Worm (Caenorhabditis elegans) whole organism, L4 larva: ENCODE data around the gene srx-137.

ENCODE experiments used
- R02D3.7 ChIP-seq: fragments of 150-350 bp; sonication (generic microtip); optimal IDR thresholded peaks from 3 replicates; lab custom pipeline; 2014; ENCODE audit warnings: missing biosample characterization, missing genetic modification characterization
- ZK337.2 ChIP-seq: fragments of 200-800 bp; sonication (Bioruptor generic); IDR thresholded peaks from 2 replicates; pipeline ENCODE4 v1.3.6; 2022; ENCODE audit warnings: missing genetic modification reagents, missing genetic modification characterization, missing compliant biosample characterization
- aha-1 ChIP-seq: fragments of 150-350 bp; peaks from one replicate; lab custom pipeline; 2014; ENCODE audit warnings: missing biosample characterization, missing genetic modification characterization
- attf-4 ChIP-seq: sonication (generic microtip); optimal IDR thresholded peaks from 3 replicates; lab custom pipeline; 2017; ENCODE audit warnings: missing biosample characterization, missing genetic modification characterization
- ceh-20 ChIP-seq: fragments of 200-800 bp; sonication (Bioruptor generic); IDR thresholded peaks from 2 replicates; pipeline ENCODE4 v1.3.6; 2022; ENCODE audit warnings: missing genetic modification reagents, missing genetic modification characterization, missing compliant biosample characterization
- ceh-44 ChIP-seq: fragments of 200-800 bp; sonication (Bioruptor generic); IDR thresholded peaks from 2 replicates; pipeline ENCODE4 v1.3.6; 2022; ENCODE audit warnings: missing genetic modification reagents, missing genetic modification characterization, missing compliant biosample characterization
- ces-1 ChIP-seq: fragments of 150-350 bp; sonication (generic microtip); optimal IDR thresholded peaks from 4 replicates; lab custom pipeline; 2014; ENCODE audit warnings: missing biosample characterization, missing genetic modification reagents, missing genetic modification characterization
- daf-16 ChIP-seq, 3 experiments: sonication (generic microtip); optimal IDR thresholded peaks; 2 replicates each; lab custom pipeline; 2016 to 2017; ENCODE audit warnings: missing genetic modification characterization in 3 of 3, missing genetic modification reagents in 3 of 3, mild to moderate bottlenecking in 2 of 3, missing compliant biosample characterization in 2 of 3, missing biosample characterization in 1 of 3, moderate library complexity in 1 of 3
- daf-19 ChIP-seq: fragments of 200-800 bp; sonication (Bioruptor generic); conservative IDR thresholded peaks from 2 replicates; pipeline ENCODE4 v1.3.6; 2022; ENCODE audit warnings: missing genetic modification characterization, missing compliant biosample characterization
- dmd-6 ChIP-seq: fragments of 200-800 bp; sonication (Bioruptor generic); IDR thresholded peaks from 2 replicates; pipeline ENCODE4 v1.3.6; 2022; ENCODE audit warnings: missing genetic modification reagents, missing genetic modification characterization, missing compliant biosample characterization
- duxl-1 ChIP-seq: sonication (generic microtip); optimal IDR thresholded peaks from 2 replicates; lab custom pipeline; 2016; ENCODE audit warnings: mild to moderate bottlenecking, missing genetic modification characterization, moderate library complexity, missing compliant biosample characterization; ENCODE audit not compliant: poor library complexity
- dve-1 ChIP-seq: sonication (generic microtip); optimal IDR thresholded peaks from 2 replicates; lab custom pipeline; 2017; ENCODE audit warnings: antibody characterized with exemption, mild to moderate bottlenecking, missing genetic modification characterization, missing compliant biosample characterization; ENCODE audit not compliant: insufficient read depth
- egl-27 ChIP-seq: sonication (generic microtip); optimal IDR thresholded peaks from 3 replicates; lab custom pipeline; 2017; ENCODE audit warnings: missing biosample characterization, missing genetic modification reagents, missing genetic modification characterization
- hlh-11 ChIP-seq: fragments of 200-800 bp; sonication (Bioruptor generic); optimal IDR thresholded peaks from 2 replicates; lab custom pipeline; 2018; ENCODE audit warnings: mild to moderate bottlenecking, missing genetic modification characterization, missing compliant biosample characterization
- hlh-30 ChIP-seq: sonication (generic microtip); optimal IDR thresholded peaks from 2 replicates; lab custom pipeline; 2017; ENCODE audit warnings: antibody characterized with exemption, mild to moderate bottlenecking, missing genetic modification characterization, missing compliant biosample characterization; ENCODE audit not compliant: insufficient read depth
- lin-1 ChIP-seq: fragments of 200-800 bp; sonication (Bioruptor generic); IDR thresholded peaks from 2 replicates; pipeline ENCODE4 v1.3.6; 2022; ENCODE audit warnings: missing genetic modification reagents, missing genetic modification characterization, missing compliant biosample characterization
- lin-13 ChIP-seq: fragments of 150-350 bp; optimal IDR thresholded peaks from 2 replicates; lab custom pipeline; 2014; ENCODE audit warnings: missing biosample characterization, missing genetic modification reagents, missing genetic modification characterization
- mdl-1 ChIP-seq, 2 experiments: fragments of 150-350 bp in 1 of 2; sonication (generic microtip) in 1 of 2; optimal IDR thresholded peaks; 2 replicates each; lab custom pipeline; 2014 to 2017; ENCODE audit warnings: missing biosample characterization in 2 of 2, missing genetic modification characterization in 2 of 2
- mdt-29 ChIP-seq: fragments of 200-800 bp; sonication (Bioruptor generic); IDR thresholded peaks from 2 replicates; pipeline ENCODE4 v1.3.6; 2022; ENCODE audit warnings: missing genetic modification reagents, missing genetic modification characterization, missing compliant biosample characterization
- mep-1 ChIP-seq: fragments of 150-350 bp; sonication (generic microtip); optimal IDR thresholded peaks from 3 replicates; lab custom pipeline; 2014; ENCODE audit warnings: missing biosample characterization, missing genetic modification characterization
- mes-2 ChIP-seq: sonication (generic microtip); optimal IDR thresholded peaks from 2 replicates; lab custom pipeline; 2016; ENCODE audit warnings: missing genotype, mild to moderate bottlenecking, missing genetic modification characterization, missing compliant biosample characterization; ENCODE audit not compliant: poor library complexity, severe bottlenecking
- mxl-3 ChIP-seq: fragments of 200-800 bp; sonication (Bioruptor generic); optimal IDR thresholded peaks from 2 replicates; lab custom pipeline; 2018; ENCODE audit warnings: mild to moderate bottlenecking, missing genetic modification characterization, missing compliant biosample characterization
- nhr-10 ChIP-seq: fragments of 150-350 bp; optimal IDR thresholded peaks from 2 replicates; lab custom pipeline; 2014; ENCODE audit warnings: missing biosample characterization, missing genetic modification characterization
- nhr-111 ChIP-seq: fragments of 200-800 bp; sonication (Bioruptor generic); optimal IDR thresholded peaks from 2 replicates; lab custom pipeline; 2018; ENCODE audit warnings: mild to moderate bottlenecking, missing genetic modification characterization, missing compliant biosample characterization
- nhr-28 ChIP-seq: fragments of 150-350 bp; optimal IDR thresholded peaks from 2 replicates; lab custom pipeline; 2014; ENCODE audit warnings: missing biosample characterization, missing genetic modification characterization
- nhr-48 ChIP-seq: sonication (generic microtip); optimal IDR thresholded peaks from 2 replicates; lab custom pipeline; 2016; ENCODE audit warnings: mild to moderate bottlenecking, missing genetic modification characterization, missing compliant biosample characterization
- nhr-6 ChIP-seq: fragments of 150-350 bp; optimal IDR thresholded peaks from 2 replicates; lab custom pipeline; 2014; ENCODE audit warnings: missing biosample characterization, missing genetic modification characterization
- nhr-77 ChIP-seq: fragments of 150-350 bp; optimal IDR thresholded peaks from 2 replicates; lab custom pipeline; 2014; ENCODE audit warnings: missing biosample characterization, missing genetic modification characterization
- php-3 ChIP-seq: fragments of 200-800 bp; sonication (Bioruptor generic); IDR thresholded peaks from 2 replicates; pipeline ENCODE4 v1.3.6; 2022; ENCODE audit warnings: missing genetic modification reagents, missing genetic modification characterization, missing compliant biosample characterization
- pqm-1 ChIP-seq: sonication (generic microtip); optimal IDR thresholded peaks from 2 replicates; lab custom pipeline; 2017; ENCODE audit warnings: missing biosample characterization, missing genetic modification characterization
- saeg-2 ChIP-seq: fragments of 200-800 bp; sonication (Bioruptor generic); IDR thresholded peaks from 2 replicates; pipeline ENCODE4 v1.3.6; 2022; ENCODE audit warnings: missing genetic modification reagents, missing genetic modification characterization, missing compliant biosample characterization
- snpc-1.2 ChIP-seq: fragments of 200-800 bp; sonication (Bioruptor generic); IDR thresholded peaks from 2 replicates; pipeline ENCODE4 v1.3.6; 2022; ENCODE audit warnings: missing genetic modification reagents, missing genetic modification characterization, missing compliant biosample characterization
- tag-97 ChIP-seq: fragments of 200-800 bp; sonication (Bioruptor generic); IDR thresholded peaks from 2 replicates; pipeline ENCODE4 v1.3.6; 2022; ENCODE audit warnings: missing genetic modification characterization, missing compliant biosample characterization
- tra-1 ChIP-seq: fragments of 200-800 bp; sonication (Bioruptor generic); IDR thresholded peaks from 2 replicates; pipeline ENCODE4 v1.3.6; 2022; ENCODE audit warnings: missing genetic modification reagents, missing genetic modification characterization, missing compliant biosample characterization
- unc-62 ChIP-seq, 3 experiments: fragments of 150-350 bp in 1 of 3; sonication (generic microtip); optimal IDR thresholded peaks in 2 of 3; peaks in 1 of 3; 1 replicate in 1 of 3; 2 replicates in 2 of 3; lab custom pipeline; 2014 to 2017; ENCODE audit warnings: missing biosample characterization in 3 of 3, missing genetic modification characterization in 3 of 3, missing genetic modification reagents in 3 of 3, missing genotype in 1 of 3
- zag-1 ChIP-seq: fragments of 150-350 bp; optimal IDR thresholded peaks from 2 replicates; lab custom pipeline; 2014; ENCODE audit warnings: missing biosample characterization, missing genetic modification characterization
- ztf-11 ChIP-seq: fragments of 150-350 bp; optimal IDR thresholded peaks from 2 replicates; lab custom pipeline; 2014; ENCODE audit warnings: missing biosample characterization, missing genetic modification characterization

The srx-137 gene

DNA sequence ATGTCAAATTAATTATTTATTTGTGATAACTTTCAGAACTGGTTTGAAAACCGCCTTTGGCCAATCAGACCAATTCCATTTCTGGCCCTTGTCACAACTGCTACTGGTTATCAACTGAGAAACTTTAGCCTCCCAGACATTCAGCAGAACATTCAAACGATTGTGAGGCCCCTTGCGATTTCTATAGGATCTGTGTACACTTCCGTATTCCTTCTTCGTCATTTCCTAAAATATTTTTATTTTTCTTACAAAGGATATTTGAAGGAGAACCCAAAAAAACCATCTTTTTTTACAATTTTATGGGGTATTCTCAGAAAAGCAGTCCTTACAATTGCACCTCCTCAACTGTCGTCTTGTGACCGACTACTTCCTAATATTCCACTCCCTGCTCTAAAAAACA, 10.7 kb downstream of the srx-137 start:
- TF ChIP-seq unc-62 (GFP tag; optimal IDR thresholded peaks at IDR 0.05 in 1 of 2; lab: Kevin White, UChicago) = peak in 1 of 2 experiments; percentile 94
- TF ChIP-seq unc-62 (tag; optimal IDR thresholded peaks at IDR 0.05; lab: Kevin White, UChicago) = no peak
- TF ChIP-seq R02D3.7 = no peak

DNA sequence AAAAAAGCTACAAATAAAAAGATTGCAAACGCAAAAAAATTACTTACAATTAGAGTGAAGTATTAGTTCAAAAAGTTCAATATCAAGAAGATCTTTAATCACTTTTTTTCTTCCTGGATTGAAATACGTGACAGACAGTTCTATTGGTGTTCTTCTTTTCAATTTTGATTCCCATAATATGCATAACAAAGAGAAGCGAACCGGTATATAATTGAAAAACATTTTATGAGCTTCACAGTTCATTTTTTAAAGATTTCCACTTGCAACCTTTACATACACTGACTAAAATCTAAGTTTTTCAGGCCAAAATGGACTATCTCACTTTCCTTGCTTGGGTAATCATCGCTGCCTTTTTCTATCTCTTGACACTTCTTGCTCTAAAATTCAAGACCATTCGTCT, 13.9 kb downstream of the srx-137 start, which contains the start of gene T22G5.1:
TSS of gene T22G5.1 (plus strand) at position 301 of the 400 bp plus-strand sequence.
- TF ChIP-seq R02D3.7 (no peak), nhr-28 (tag; lab: Kevin White, UChicago) (no peak)

DNA sequence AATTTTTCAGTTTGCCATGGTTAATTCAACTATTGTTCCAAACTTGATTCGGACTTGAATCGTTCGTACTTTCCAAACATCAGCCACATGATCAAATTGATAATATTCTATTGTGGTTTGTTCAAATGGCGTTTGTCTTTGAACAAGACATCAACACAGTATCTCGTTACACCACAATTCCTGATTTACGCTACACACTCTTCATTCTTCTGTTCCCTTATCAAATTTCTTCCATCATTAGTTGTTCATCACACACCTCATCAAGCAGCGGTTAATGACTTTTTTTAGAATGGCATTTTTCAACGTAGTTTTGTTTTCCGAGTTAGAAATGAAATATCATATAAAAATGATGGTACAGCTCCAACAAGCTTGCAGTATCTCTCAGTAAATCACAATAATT, 15.6 kb downstream of the srx-137 start:
- no peak for TF ChIP-seq mdt-29 (GFP tag; lab: Robert Waterston, UW)
- no peak for TF ChIP-seq tag-97 (GFP tag; lab: Robert Waterston, UW)
- peak in 1 of 2 experiments; percentile 98 for TF ChIP-seq unc-62 (GFP tag; optimal IDR thresholded peaks at IDR 0.05 in 1 of 2; lab: Kevin White, UChicago)
- TF ChIP-seq unc-62 (tag; optimal IDR thresholded peaks at IDR 0.05; lab: Kevin White, UChicago) = no peak
- TF ChIP-seq nhr-48 = peak; percentile 28
- peak; percentile 7 for TF ChIP-seq lin-13 (GFP tag; lab: Kevin White, UChicago)
- TF ChIP-seq pqm-1 (tag; lab: Kevin White, UChicago) = peak; percentile 61
- TF ChIP-seq ces-1 = no peak
- peak; percentile 24 for TF ChIP-seq mes-2 (tag; lab: Kevin White, UChicago)
- peak; percentile 53 for TF ChIP-seq mxl-3 (GFP tag; lab: Kevin White, UChicago)
- peak; percentile 65 for TF ChIP-seq nhr-77 (tag; lab: Kevin White, UChicago)
- TF ChIP-seq hlh-30 (tag; lab: Kevin White, UChicago) = peak; percentile 67
- peak; percentile 88 for TF ChIP-seq dve-1 (tag; lab: Kevin White, UChicago)
- peak in 1 of 2 experiments; percentile 71 for TF ChIP-seq mdl-1 (tag; optimal IDR thresholded peaks at IDR 0.05; lab: Kevin White, UChicago)
- TF ChIP-seq attf-4 (tag; lab: Kevin White, UChicago) = no peak
- TF ChIP-seq ceh-20 (GFP tag; lab: Robert Waterston, UW) = peak; percentile 12; the same call in 1 of the 2 replicates
- peak; percentile 82 for TF ChIP-seq dmd-6
- peak; percentile 70 for TF ChIP-seq nhr-6 (tag; lab: Kevin White, UChicago)
- peak; percentile 29 for TF ChIP-seq nhr-10
- TF ChIP-seq saeg-2 (GFP tag; lab: Robert Waterston, UW) = no peak
- peak; percentile 95 for TF ChIP-seq nhr-28 (tag; lab: Kevin White, UChicago)
- peak; percentile 80 for TF ChIP-seq hlh-11 (tag; lab: Kevin White, UChicago)
- no peak for TF ChIP-seq zag-1 (tag; lab: Kevin White, UChicago)
- TF ChIP-seq daf-16 (GFP tag; optimal IDR thresholded peaks at IDR 0.05; lab: Kevin White, UChicago) = no peak
- TF ChIP-seq daf-16 (tag; optimal IDR thresholded peaks at IDR 0.05; lab: Kevin White, UChicago) = peak; percentile 91

DNA sequence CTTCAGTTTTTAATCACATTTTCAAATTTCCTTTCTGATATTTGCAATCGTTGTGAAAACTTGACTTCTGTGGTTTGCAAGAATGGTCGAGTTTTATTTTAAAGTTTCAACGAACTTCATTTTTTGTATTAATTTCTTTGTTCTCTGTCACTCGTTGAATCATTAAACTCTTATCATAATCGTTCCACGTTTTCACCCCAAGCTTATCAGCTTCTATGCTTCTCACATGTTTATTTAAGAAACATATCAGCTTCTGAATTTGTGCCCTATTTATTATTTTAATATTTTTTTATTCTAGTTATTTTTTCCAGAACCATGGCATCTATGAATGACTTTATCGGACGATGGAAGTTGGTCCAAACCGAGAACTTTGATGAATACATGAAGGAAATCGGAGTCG, 16.6 kb downstream of the srx-137 start, which contains the start of gene lbp-7:
TSS of gene lbp-7 (plus strand) at position 312 of the 400 bp plus-strand sequence.
- TF ChIP-seq nhr-28 (tag; lab: Kevin White, UChicago) (peak; percentile 63), dve-1 (tag; lab: Kevin White, UChicago) (peak; percentile 49), nhr-111 (GFP tag; lab: Kevin White, UChicago) (no peak), mep-1 (tag; lab: Kevin White, UChicago) (no peak), daf-16 (GFP tag; optimal IDR thresholded peaks at IDR 0.05; lab: Kevin White, UChicago) (no peak), daf-16 (tag; optimal IDR thresholded peaks at IDR 0.05; lab: Kevin White, UChicago) (peak; percentile 79), mdt-29 (GFP tag; lab: Robert Waterston, UW) (no peak), duxl-1 (tag; lab: Kevin White, UChicago) (no peak), nhr-6 (tag; lab: Kevin White, UChicago) (peak; percentile 31), nhr-77 (tag; lab: Kevin White, UChicago) (peak; percentile 5), daf-19 (GFP tag; lab: Robert Waterston, UW) (no peak), snpc-1.2 (no peak), dmd-6 (peak; percentile 81), tra-1 (GFP tag; lab: Robert Waterston, UW) (0 out of 2 replicates have a peak, but pooled peaks have one; percentile 25), lin-1 (GFP tag; lab: Robert Waterston, UW) (no peak), egl-27 (tag; lab: Kevin White, UChicago) (no peak), mes-2 (tag; lab: Kevin White, UChicago) (no peak), ztf-11 (tag; lab: Kevin White, UChicago) (no peak), pqm-1 (tag; lab: Kevin White, UChicago) (peak; percentile 70), unc-62 (GFP tag; optimal IDR thresholded peaks at IDR 0.05 in 1 of 2; lab: Kevin White, UChicago) (peak in 1 of 2 experiments; percentile 39), unc-62 (tag; optimal IDR thresholded peaks at IDR 0.05; lab: Kevin White, UChicago) (no peak), ZK337.2 (GFP tag; lab: Robert Waterston, UW) (no peak), ceh-44 (GFP tag; lab: Robert Waterston, UW) (no peak), aha-1 (tag; lab: Kevin White, UChicago) (peak; percentile 31), hlh-11 (tag; lab: Kevin White, UChicago) (peak; percentile 55), php-3 (GFP tag; lab: Robert Waterston, UW) (peak; percentile 62; the same call in 1 of the 2 replicates)
